Worm (Caenorhabditis elegans) whole organism, L4/young adult: ENCODE data around the gene dhhc-13.

Experiments
- W03F9.2 ChIP-seq: fragments of 150-350 bp; optimal IDR thresholded peaks from 2 replicates; lab custom pipeline; 2014; ENCODE audit warnings: missing biosample characterization, missing genetic modification characterization
- dao-5 ChIP-seq: sonication (generic microtip); optimal IDR thresholded peaks from 2 replicates; lab custom pipeline; 2016; ENCODE audit warnings: missing genotype, missing genetic modification characterization, moderate library complexity, missing compliant biosample characterization
- him-1 ChIP-seq: sonication (generic microtip); optimal IDR thresholded peaks from 2 replicates; lab custom pipeline; 2016; ENCODE audit warnings: missing genotype, missing genetic modification reagents, missing genetic modification characterization, missing compliant biosample characterization

- TF ChIP-seq W03F9.2 (no peak), him-1 (no peak), dao-5 (tag; lab: Kevin White, UChicago) (no peak)
Measured at ce11 chrIV:5917026-5917425, at the start of gene dhhc-13.
